Worm (Caenorhabditis elegans) whole organism, L2 larva: ENCODE results near the gene clp-9.

ENCODE experiments used
- C34F6.9 ChIP-seq: fragments of 150-350 bp; optimal IDR thresholded peaks from 2 replicates; lab custom pipeline; 2014; ENCODE audit warnings: missing biosample characterization, missing genetic modification characterization
- F13H6.1 ChIP-seq: sonication (generic microtip); optimal IDR thresholded peaks from 2 replicates; lab custom pipeline; 2016; ENCODE audit warnings: missing genetic modification characterization, missing compliant biosample characterization
- Y55F3AM.14 ChIP-seq: fragments of 200-800 bp; sonication (Bioruptor generic); optimal IDR thresholded peaks from 2 replicates; lab custom pipeline; 2018; ENCODE audit warnings: mild to moderate bottlenecking, missing genetic modification characterization, missing compliant biosample characterization
- ZK546.5 ChIP-seq: sonication (generic microtip); optimal IDR thresholded peaks from 2 replicates; lab custom pipeline; 2017; ENCODE audit warnings: missing biosample characterization, missing genetic modification characterization
- alr-1 ChIP-seq: fragments of 150-350 bp; optimal IDR thresholded peaks from 2 replicates; lab custom pipeline; 2014; ENCODE audit warnings: missing biosample characterization, missing genetic modification characterization
- aly-2 ChIP-seq: fragments of 150-350 bp; optimal IDR thresholded peaks from 2 replicates; lab custom pipeline; 2014; ENCODE audit warnings: missing biosample characterization, missing genetic modification characterization
- ama-1 ChIP-seq: fragments of 150-350 bp; optimal IDR thresholded peaks from 2 replicates; lab custom pipeline; 2018; ENCODE audit warnings: inconsistent platforms
- blmp-1 ChIP-seq: sonication (generic microtip); optimal IDR thresholded peaks from 2 replicates; lab custom pipeline; 2017; ENCODE audit warnings: missing genetic modification characterization, mild to moderate bottlenecking, missing compliant biosample characterization, antibody characterized with exemption, moderate library complexity; ENCODE audit not compliant: insufficient read depth
- ceh-82 ChIP-seq: fragments of 150-350 bp; optimal IDR thresholded peaks from 2 replicates; lab custom pipeline; 2014; ENCODE audit warnings: missing biosample characterization, missing genetic modification characterization
- crh-2 ChIP-seq: sonication (generic microtip); optimal IDR thresholded peaks from 2 replicates; lab custom pipeline; 2017; ENCODE audit warnings: missing biosample characterization, missing genetic modification characterization
- dmd-4 ChIP-seq: sonication (generic microtip); optimal IDR thresholded peaks from 2 replicates; lab custom pipeline; 2017; ENCODE audit warnings: missing biosample characterization, missing genetic modification characterization
- egl-27 ChIP-seq: sonication (generic microtip); optimal IDR thresholded peaks from 3 replicates; lab custom pipeline; 2017; ENCODE audit warnings: missing biosample characterization, missing genetic modification reagents, missing genetic modification characterization
- elt-3 ChIP-seq: sonication (generic microtip); optimal IDR thresholded peaks from 2 replicates; lab custom pipeline; 2017; ENCODE audit warnings: missing biosample characterization, missing genetic modification characterization
- fos-1 ChIP-seq: fragments of 150-350 bp; optimal IDR thresholded peaks from 2 replicates; lab custom pipeline; 2014; ENCODE audit warnings: missing biosample characterization, missing genetic modification characterization
- gmeb-1 ChIP-seq: fragments of 150-350 bp; optimal IDR thresholded peaks from 2 replicates; lab custom pipeline; 2014; ENCODE audit warnings: missing biosample characterization, missing genetic modification characterization
- lin-11 ChIP-seq: fragments of 150-350 bp; sonication (generic microtip); optimal IDR thresholded peaks from 2 replicates; lab custom pipeline; 2014; ENCODE audit warnings: missing biosample characterization, missing genetic modification characterization, inconsistent platforms, mixed read lengths
- lin-13 ChIP-seq: fragments of 150-350 bp; optimal IDR thresholded peaks from 2 replicates; lab custom pipeline; 2014; ENCODE audit warnings: missing biosample characterization, missing genetic modification reagents, missing genetic modification characterization
- lin-39 ChIP-seq: fragments of 150-350 bp; optimal IDR thresholded peaks from 2 replicates; lab custom pipeline; 2014; ENCODE audit warnings: missing biosample characterization, missing genetic modification reagents, missing genetic modification characterization
- mbf-1 ChIP-seq: sonication (generic microtip); optimal IDR thresholded peaks from 2 replicates; lab custom pipeline; 2017; ENCODE audit warnings: missing biosample characterization, missing genetic modification characterization
- mdl-1 ChIP-seq, 2 experiments: fragments of 150-350 bp in 1 of 2; sonication (generic microtip) in 1 of 2; optimal IDR thresholded peaks; 2 replicates each; lab custom pipeline; 2017; ENCODE audit warnings: missing biosample characterization in 2 of 2, missing genetic modification characterization in 2 of 2
- nhr-10 ChIP-seq: sonication (generic microtip); optimal IDR thresholded peaks from 2 replicates; lab custom pipeline; 2017; ENCODE audit warnings: missing biosample characterization, missing genetic modification characterization
- nhr-11 ChIP-seq: fragments of 150-350 bp; optimal IDR thresholded peaks from 2 replicates; lab custom pipeline; 2014; ENCODE audit warnings: missing biosample characterization, missing genetic modification characterization
- nhr-12 ChIP-seq: fragments of 150-350 bp; optimal IDR thresholded peaks from 2 replicates; lab custom pipeline; 2014; ENCODE audit warnings: missing biosample characterization, missing genetic modification characterization
- nhr-129 ChIP-seq: fragments of 150-350 bp; optimal IDR thresholded peaks from 2 replicates; lab custom pipeline; 2014; ENCODE audit warnings: missing biosample characterization, missing genetic modification characterization
- nhr-21 ChIP-seq: fragments of 150-350 bp; optimal IDR thresholded peaks from 2 replicates; lab custom pipeline; 2014; ENCODE audit warnings: missing biosample characterization, missing genetic modification characterization
- nhr-23 ChIP-seq: fragments of 150-350 bp; optimal IDR thresholded peaks from 2 replicates; lab custom pipeline; 2014; ENCODE audit warnings: missing biosample characterization, missing genetic modification reagents, missing genetic modification characterization
- nhr-25 ChIP-seq: fragments of 150-350 bp; sonication (generic microtip); optimal IDR thresholded peaks from 3 replicates; lab custom pipeline; 2014; ENCODE audit warnings: missing biosample characterization, missing genetic modification characterization
- nhr-6 ChIP-seq: fragments of 150-350 bp; optimal IDR thresholded peaks from 2 replicates; lab custom pipeline; 2014; ENCODE audit warnings: missing biosample characterization, missing genetic modification characterization
- peb-1 ChIP-seq: fragments of 150-350 bp; optimal IDR thresholded peaks from 2 replicates; lab custom pipeline; 2014; ENCODE audit warnings: missing biosample characterization, missing genetic modification characterization
- sem-4 ChIP-seq: fragments of 150-350 bp; optimal IDR thresholded peaks from 2 replicates; lab custom pipeline; 2014; ENCODE audit warnings: missing biosample characterization, missing genetic modification reagents, missing genetic modification characterization
- skn-1 ChIP-seq: sonication (generic microtip); optimal IDR thresholded peaks from 2 replicates; lab custom pipeline; 2017; ENCODE audit warnings: missing biosample characterization, missing genetic modification characterization
- sma-3 ChIP-seq: sonication (generic microtip); optimal IDR thresholded peaks from 2 replicates; lab custom pipeline; 2016; ENCODE audit warnings: missing genetic modification reagents, missing genetic modification characterization, missing compliant biosample characterization
- sma-9 ChIP-seq, 2 experiments: fragments of 150-350 bp in 1 of 2; sonication (generic microtip) in 1 of 2; optimal IDR thresholded peaks; 2 replicates each; lab custom pipeline; 2014 to 2016; ENCODE audit warnings: missing genetic modification characterization in 2 of 2, mild to moderate bottlenecking in 1 of 2, missing biosample characterization in 1 of 2, missing compliant biosample characterization in 1 of 2, missing genetic modification reagents in 1 of 2, moderate library complexity in 1 of 2
- snpc-4 ChIP-seq: fragments of 150-350 bp; optimal IDR thresholded peaks from 2 replicates; lab custom pipeline; 2014; ENCODE audit warnings: missing biosample characterization, missing genetic modification characterization
- unc-39 ChIP-seq: fragments of 150-350 bp; optimal IDR thresholded peaks from 2 replicates; lab custom pipeline; 2014; ENCODE audit warnings: missing biosample characterization, missing genetic modification characterization
- unc-55 ChIP-seq: fragments of 150-350 bp; sonication (generic microtip); optimal IDR thresholded peaks from 3 replicates; lab custom pipeline; 2014; ENCODE audit warnings: missing biosample characterization, missing genetic modification reagents, missing genetic modification characterization
- unc-62 ChIP-seq: fragments of 150-350 bp; optimal IDR thresholded peaks from 2 replicates; lab custom pipeline; 2014; ENCODE audit warnings: missing biosample characterization, missing genetic modification reagents, missing genetic modification characterization
- zag-1 ChIP-seq: fragments of 150-350 bp; optimal IDR thresholded peaks from 2 replicates; lab custom pipeline; 2014; ENCODE audit warnings: missing biosample characterization, missing genetic modification characterization
- ztf-1 ChIP-seq: fragments of 200-800 bp; sonication (Bioruptor generic); conservative IDR thresholded peaks from 2 replicates; pipeline ENCODE4 v1.3.6; 2022; ENCODE audit warnings: missing genetic modification characterization, missing compliant biosample characterization
- ztf-11 ChIP-seq: sonication (generic microtip); optimal IDR thresholded peaks from 2 replicates; lab custom pipeline; 2017; ENCODE audit warnings: missing biosample characterization, missing genetic modification characterization
- ztf-4 ChIP-seq: fragments of 150-350 bp; optimal IDR thresholded peaks from 2 replicates; lab custom pipeline; 2014; ENCODE audit warnings: missing biosample characterization, missing genetic modification characterization

clp-9 gene

DNA sequence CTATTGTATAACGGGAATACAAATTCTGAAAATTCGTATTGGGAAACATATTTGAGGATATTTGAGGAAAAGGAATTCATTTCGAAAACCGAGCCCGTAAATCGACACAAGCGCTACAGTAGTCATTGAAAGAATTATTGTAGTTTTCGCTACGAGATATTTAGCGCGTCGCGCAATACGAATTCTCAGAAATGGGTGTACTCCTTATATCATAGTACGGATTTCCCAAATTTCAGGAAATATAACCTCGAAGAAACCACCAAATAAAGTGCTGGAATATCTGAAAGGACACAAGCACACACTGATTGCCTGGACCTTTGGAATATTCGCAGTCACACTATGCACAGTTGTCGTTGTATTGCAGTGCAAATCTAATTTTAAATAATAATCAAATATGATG is 41.6 kb upstream of the clp-9 start:
- TF ChIP-seq ztf-11 (tag; lab: Kevin White, UChicago) = no peak
- TF ChIP-seq zag-1 (tag; lab: Kevin White, UChicago) = no peak
- no peak for TF ChIP-seq unc-55
- TF ChIP-seq snpc-4 (tag; lab: Kevin White, UChicago) = no peak
- no peak for TF ChIP-seq ztf-1 (GFP tag; lab: Robert Waterston, UW)
- no peak for TF ChIP-seq ceh-82 (tag; lab: Kevin White, UChicago)
- TF ChIP-seq nhr-11 (tag; lab: Kevin White, UChicago) = no peak
- no peak for TF ChIP-seq nhr-23 (tag; lab: Kevin White, UChicago)
- TF ChIP-seq nhr-129 (tag; lab: Kevin White, UChicago) = no peak
- TF ChIP-seq skn-1 (tag; lab: Kevin White, UChicago) = no peak
- no peak for TF ChIP-seq egl-27
- TF ChIP-seq nhr-12 = no peak
- TF ChIP-seq nhr-10 (tag; lab: Kevin White, UChicago) = no peak
- no peak for TF ChIP-seq gmeb-1
- no peak for TF ChIP-seq mdl-1 (tag; optimal IDR thresholded peaks at IDR 0.05; lab: Kevin White, UChicago)
- no peak for TF ChIP-seq sem-4
- no peak for TF ChIP-seq elt-3 (tag; lab: Kevin White, UChicago)
- TF ChIP-seq ama-1 (lab: Kevin White, UChicago) = no peak
- no peak for TF ChIP-seq unc-39 (tag; lab: Kevin White, UChicago)
- no peak for TF ChIP-seq aly-2
- TF ChIP-seq, all 48 proteins: peak for 0

DNA sequence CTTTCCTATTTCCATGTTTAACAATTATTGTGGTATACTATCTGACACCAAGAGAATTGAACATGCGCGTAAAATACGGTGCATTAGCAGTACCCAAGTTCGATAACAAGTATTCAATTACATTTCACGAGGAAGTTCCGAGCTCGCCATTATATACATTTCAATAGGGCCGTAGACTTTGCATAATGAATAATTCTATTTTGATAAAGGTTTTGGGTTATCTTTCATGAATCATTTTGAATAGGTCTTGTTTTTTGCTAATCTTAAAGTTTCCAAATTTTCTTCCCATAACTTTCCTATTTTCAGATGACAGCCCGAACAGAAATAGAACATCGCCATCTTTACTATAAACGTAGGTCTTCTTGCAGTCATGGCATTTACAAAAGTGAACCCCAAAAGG is 40.5 kb upstream of the clp-9 start, which contains the start of gene C50H2.13:
Gene C50H2.13 (plus strand): TSS at position 301 of the 400 bp plus-strand sequence.
- TF ChIP-seq nhr-21 (tag; lab: Kevin White, UChicago) (no peak), zag-1 (tag; lab: Kevin White, UChicago) (no peak), nhr-11 (tag; lab: Kevin White, UChicago) (no peak)

DNA sequence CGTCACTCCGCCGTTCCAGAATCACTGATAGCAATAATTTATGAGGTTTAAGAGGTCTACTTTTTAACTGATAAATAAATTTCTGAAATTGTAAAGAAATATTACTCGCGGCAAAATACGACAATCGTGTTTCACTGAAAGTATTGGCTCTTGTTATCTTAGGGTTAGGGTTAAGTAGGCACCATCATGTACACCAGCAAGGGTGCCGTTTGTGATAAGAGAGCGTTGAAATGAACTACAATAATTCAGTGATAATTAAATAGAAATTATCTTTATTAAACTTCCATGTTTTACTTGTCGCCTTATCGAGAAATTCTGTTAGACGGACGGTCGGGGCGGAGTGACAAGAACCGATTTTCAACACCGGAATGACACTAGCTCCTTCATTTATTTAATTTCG is 39.9 kb upstream of the clp-9 start:
- TF ChIP-seq unc-39 (tag; lab: Kevin White, UChicago) (no peak), gmeb-1 (peak; percentile 10), lin-39 (no peak), dmd-4 (no peak), peb-1 (tag; lab: Kevin White, UChicago) (no peak), sma-3 (no peak), elt-3 (tag; lab: Kevin White, UChicago) (no peak), egl-27 (peak; percentile 34), nhr-23 (tag; lab: Kevin White, UChicago) (no peak), skn-1 (tag; lab: Kevin White, UChicago) (no peak), mbf-1 (no peak), lin-13 (GFP tag; lab: Kevin White, UChicago) (no peak), fos-1 (tag; lab: Kevin White, UChicago) (peak; percentile 75), ztf-4 (tag; lab: Kevin White, UChicago) (no peak), ztf-1 (GFP tag; lab: Robert Waterston, UW) (no peak), nhr-6 (tag; lab: Kevin White, UChicago) (no peak), ama-1 (lab: Kevin White, UChicago) (no peak), nhr-129 (tag; lab: Kevin White, UChicago) (no peak), ceh-82 (tag; lab: Kevin White, UChicago) (no peak), nhr-11 (tag; lab: Kevin White, UChicago) (no peak), F13H6.1 (tag; lab: Kevin White, UChicago) (no peak), crh-2 (peak; percentile 49), zag-1 (tag; lab: Kevin White, UChicago) (no peak), sma-9 (GFP tag; optimal IDR thresholded peaks at IDR 0.05; lab: Kevin White, UChicago) (peak; percentile 61), sma-9 (tag; optimal IDR thresholded peaks at IDR 0.05; lab: Kevin White, UChicago) (no peak), blmp-1 (tag; lab: Kevin White, UChicago) (no peak)

DNA sequence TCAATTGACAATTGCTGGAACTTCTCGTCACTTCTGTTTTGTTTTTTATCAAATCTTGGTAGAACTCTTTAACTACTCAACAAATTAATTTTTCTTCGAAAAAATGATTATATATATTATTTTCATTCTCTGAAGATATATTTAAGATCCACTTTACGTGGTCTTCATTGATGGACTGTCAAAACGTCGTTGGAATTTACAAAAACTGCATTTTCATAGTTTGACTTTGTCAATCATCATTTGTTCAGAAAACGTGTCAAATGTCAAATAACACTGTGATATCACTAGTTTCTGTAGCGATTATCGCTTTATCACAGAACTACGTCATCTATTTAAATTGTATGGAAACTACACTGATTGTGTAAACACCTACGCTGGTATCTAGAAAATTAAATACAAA is 38.6 kb upstream of the clp-9 start:
- no peak for TF ChIP-seq skn-1 (tag; lab: Kevin White, UChicago)
- TF ChIP-seq unc-55 = no peak
- no peak for TF ChIP-seq snpc-4 (tag; lab: Kevin White, UChicago)
- TF ChIP-seq alr-1 (tag; lab: Kevin White, UChicago) = no peak
- no peak for TF ChIP-seq mbf-1

DNA sequence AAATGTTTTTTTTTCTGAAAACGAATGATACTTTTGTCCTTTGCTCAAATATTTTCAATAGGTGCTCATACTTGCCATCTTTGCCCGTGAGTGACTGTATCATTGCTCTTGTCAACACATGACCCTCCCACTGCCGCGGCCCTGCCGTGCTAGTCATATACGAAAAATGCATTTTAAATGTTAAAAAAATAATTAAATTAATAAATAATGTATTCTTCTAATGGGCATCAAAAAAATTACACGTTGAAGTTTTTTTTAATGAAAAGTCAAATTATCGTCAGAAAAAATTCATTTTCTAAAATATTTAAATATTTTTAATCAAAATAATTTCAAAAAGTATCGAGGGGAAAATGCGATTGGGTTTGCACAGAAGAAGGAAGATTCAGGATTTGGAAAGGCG is 36.7 kb upstream of the clp-9 start, which contains the start of gene C50H2.7:
Gene C50H2.7 (plus strand): TSS at position 301 of the 400 bp plus-strand sequence.
- no peak for TF ChIP-seq nhr-25
- no peak for TF ChIP-seq ZK546.5
- TF ChIP-seq peb-1 (tag; lab: Kevin White, UChicago) = no peak
- TF ChIP-seq C34F6.9 (tag; lab: Kevin White, UChicago) = no peak
- no peak for TF ChIP-seq mdl-1 (tag; optimal IDR thresholded peaks at IDR 0.05; lab: Kevin White, UChicago)
- no peak for TF ChIP-seq nhr-23 (tag; lab: Kevin White, UChicago)
- no peak for TF ChIP-seq lin-39
- no peak for TF ChIP-seq sem-4
- no peak for TF ChIP-seq ztf-4 (tag; lab: Kevin White, UChicago)
- no peak for TF ChIP-seq lin-11 (tag; lab: Kevin White, UChicago)
- TF ChIP-seq nhr-12 = no peak
- TF ChIP-seq alr-1 (tag; lab: Kevin White, UChicago) = no peak
- TF ChIP-seq zag-1 (tag; lab: Kevin White, UChicago) = no peak
- no peak for TF ChIP-seq Y55F3AM.14 (GFP tag; lab: Kevin White, UChicago)
- TF ChIP-seq unc-62 (GFP tag; lab: Kevin White, UChicago) = no peak
- no peak for TF ChIP-seq aly-2
- no peak for TF ChIP-seq snpc-4 (tag; lab: Kevin White, UChicago)
- TF ChIP-seq fos-1 (tag; lab: Kevin White, UChicago) = no peak
- TF ChIP-seq F13H6.1 (tag; lab: Kevin White, UChicago) = no peak
- TF ChIP-seq, all 48 proteins: peak for 0
